Worm (Caenorhabditis elegans): Measurements from ENCODE around the gene dkc-1.

ce11 chrIII:10755480-10756066 is 7.3 kb downstream of the dkc-1 start, which contains the start of gene hpl-2:
- TF ChIP-seq unc-62 (GFP tag; optimal IDR thresholded peaks at IDR 0.05) (no peak), nhr-67 (tag; optimal IDR thresholded peaks at IDR 0.05) (no peak), ZK546.5 (tag; optimal IDR thresholded peaks at IDR 0.05) (no peak), unc-39 (tag; optimal IDR thresholded peaks at IDR 0.05) (no peak)
